Worm (Caenorhabditis elegans) whole organism, L2 larva: Measurements from ENCODE around the gene B0024.13.

ENCODE experiments used
- elt-1 ChIP-seq: fragments of 150-350 bp; optimal IDR thresholded peaks from 2 replicates; lab custom pipeline; 2014; ENCODE audit warnings: missing biosample characterization, missing genetic modification characterization
- gmeb-1 ChIP-seq: fragments of 150-350 bp; optimal IDR thresholded peaks from 2 replicates; lab custom pipeline; 2014; ENCODE audit warnings: missing biosample characterization, missing genetic modification characterization
- nhr-11 ChIP-seq: fragments of 150-350 bp; optimal IDR thresholded peaks from 2 replicates; lab custom pipeline; 2014; ENCODE audit warnings: missing biosample characterization, missing genetic modification characterization
- nhr-237 ChIP-seq: fragments of 150-350 bp; optimal IDR thresholded peaks from 2 replicates; lab custom pipeline; 2014; ENCODE audit warnings: missing biosample characterization, missing genetic modification characterization
- nhr-77 ChIP-seq: fragments of 150-350 bp; optimal IDR thresholded peaks from 2 replicates; lab custom pipeline; 2014; ENCODE audit warnings: missing biosample characterization, missing genetic modification characterization
- skn-1 ChIP-seq: sonication (generic microtip); optimal IDR thresholded peaks from 2 replicates; lab custom pipeline; 2017; ENCODE audit warnings: missing biosample characterization, missing genetic modification characterization
- snpc-4 ChIP-seq: fragments of 150-350 bp; optimal IDR thresholded peaks from 2 replicates; lab custom pipeline; 2014; ENCODE audit warnings: missing biosample characterization, missing genetic modification characterization
- zag-1 ChIP-seq: fragments of 150-350 bp; optimal IDR thresholded peaks from 2 replicates; lab custom pipeline; 2014; ENCODE audit warnings: missing biosample characterization, missing genetic modification characterization
- ztf-1 ChIP-seq: fragments of 200-800 bp; sonication (Bioruptor generic); conservative IDR thresholded peaks from 2 replicates; pipeline ENCODE4 v1.3.6; 2022; ENCODE audit warnings: missing genetic modification characterization, missing compliant biosample characterization
- ztf-4 ChIP-seq: fragments of 150-350 bp; optimal IDR thresholded peaks from 2 replicates; lab custom pipeline; 2014; ENCODE audit warnings: missing biosample characterization, missing genetic modification characterization

- no peak for TF ChIP-seq nhr-237 (tag; lab: Kevin White, UChicago)
- TF ChIP-seq ztf-1 (GFP tag; lab: Robert Waterston, UW), result no peak
- peak; percentile 85 for TF ChIP-seq gmeb-1
- no peak for TF ChIP-seq skn-1
- peak; percentile 70 for TF ChIP-seq snpc-4 (tag; lab: Kevin White, UChicago)
- TF ChIP-seq zag-1 (tag; lab: Kevin White, UChicago), result peak; percentile 6
- TF ChIP-seq nhr-77 (tag; lab: Kevin White, UChicago), result peak; percentile 10
- TF ChIP-seq elt-1 (tag; lab: Kevin White, UChicago), result no peak
- TF ChIP-seq ztf-4, result peak; percentile 51
- no peak for TF ChIP-seq nhr-11 (tag; lab: Kevin White, UChicago)
These were observed 32.5 kb downstream of the B0024.13 start, which contains the start of gene nol-56 for ce11 chrV:10352928-10353427.
